Fruit fly (Drosophila melanogaster) whole organism, embryonic: Measurements from ENCODE around the gene Gsc.

ENCODE experiments used
- ATbp ChIP-seq: fragments of 200-800 bp; sonication (Bioruptor generic); optimal IDR thresholded peaks from 2 replicates; lab custom pipeline; 2017; ENCODE audit warnings: missing biosample characterization, mild to moderate bottlenecking, missing genetic modification characterization, missing genetic modification reagents
- Awh ChIP-seq: fragments of 200-800 bp; sonication (Bioruptor generic); IDR thresholded peaks from 2 replicates; pipeline ENCODE4, ENCODE4 v1.3.6; 2022; ENCODE audit warnings: missing biosample characterization, missing genetic modification characterization
- CG10959 ChIP-seq: fragments of 200-800 bp; sonication (Bioruptor generic); IDR thresholded peaks from 2 replicates; pipeline ENCODE4 v1.3.6; 2022; ENCODE audit warnings: missing biosample characterization, missing genetic modification characterization
- CG11247 ChIP-seq: fragments of 200-800 bp; sonication (Bioruptor generic); IDR thresholded peaks from 2 replicates; pipeline ENCODE4 v1.3.6; 2022; ENCODE audit warnings: missing biosample characterization, missing genetic modification characterization
- CG12071 ChIP-seq: fragments of 200-800 bp; sonication (Bioruptor generic); optimal IDR thresholded peaks from 3 replicates; lab custom pipeline; 2018; ENCODE audit warnings: missing biosample characterization, mild to moderate bottlenecking, missing genetic modification characterization
- CG12769 ChIP-seq: fragments of 200-800 bp; sonication (Bioruptor generic); optimal IDR thresholded peaks from 2 replicates; lab custom pipeline; 2019; ENCODE audit warnings: missing biosample characterization, mild to moderate bottlenecking, missing genetic modification characterization, moderate library complexity
- CG13296 ChIP-seq: fragments of 200-800 bp; sonication (Bioruptor generic); optimal IDR thresholded peaks from 3 replicates; lab custom pipeline; 2018; ENCODE audit warnings: missing biosample characterization, mild to moderate bottlenecking, missing genetic modification characterization
- CG13894 ChIP-seq: fragments of 200-800 bp; sonication (Bioruptor generic); optimal IDR thresholded peaks from 3 replicates; lab custom pipeline; 2018; ENCODE audit warnings: missing biosample characterization, mild to moderate bottlenecking, missing genetic modification characterization, moderate library complexity
- CG14667 ChIP-seq: fragments of 200-800 bp; sonication (Bioruptor generic); IDR thresholded peaks from 2 replicates; pipeline ENCODE4 v1.3.6; 2022; ENCODE audit warnings: missing biosample characterization, missing genetic modification characterization
- CG14965 ChIP-seq: fragments of 200-800 bp; sonication (Bioruptor generic); optimal IDR thresholded peaks from 2 replicates; lab custom pipeline; 2016; ENCODE audit warnings: missing biosample characterization, missing genetic modification characterization, borderline replicate concordance
- CG15011 ChIP-seq: fragments of 200-800 bp; sonication (Bioruptor generic); optimal IDR thresholded peaks from 3 replicates; lab custom pipeline; 2018; ENCODE audit warnings: missing biosample characterization, mild to moderate bottlenecking, missing genetic modification characterization
- CG17568 ChIP-seq: fragments of 200-800 bp; sonication (Bioruptor generic); optimal IDR thresholded peaks from 2 replicates; lab custom pipeline; 2018; ENCODE audit warnings: missing biosample characterization, mild to moderate bottlenecking, missing genetic modification characterization, moderate library complexity
- CG18011 ChIP-seq: fragments of 200-800 bp; sonication (Bioruptor generic); optimal IDR thresholded peaks from 2 replicates; lab custom pipeline; 2017; ENCODE audit warnings: missing biosample characterization, missing genetic modification characterization, mild to moderate bottlenecking, moderate library complexity, missing genotype
- CG18599 ChIP-seq: fragments of 200-800 bp; sonication (Bioruptor generic); optimal IDR thresholded peaks from 3 replicates; lab custom pipeline; 2017; ENCODE audit warnings: missing biosample characterization, missing genetic modification characterization, mild to moderate bottlenecking, moderate library complexity, missing genetic modification reagents
- CG2120 ChIP-seq: fragments of 200-800 bp; sonication (Bioruptor generic); optimal IDR thresholded peaks from 3 replicates; lab custom pipeline; 2016; ENCODE audit warnings: missing biosample characterization, missing genetic modification characterization
- CG31224 ChIP-seq: fragments of 200-800 bp; sonication (Bioruptor generic); IDR thresholded peaks from 2 replicates; pipeline ENCODE4 v1.3.6; 2022; ENCODE audit warnings: missing biosample characterization, missing genetic modification characterization
- CG34224 ChIP-seq: fragments of 200-800 bp; sonication (Bioruptor generic); IDR thresholded peaks from 3 replicates; pipeline ENCODE4 v1.3.6; 2022; ENCODE audit warnings: missing biosample characterization, missing genetic modification characterization; ENCODE audit not compliant: partially characterized antibody
- CG4360 ChIP-seq: fragments of 200-800 bp; sonication (Bioruptor generic); IDR thresholded peaks from 2 replicates; pipeline ENCODE4 v1.3.6; 2022; ENCODE audit warnings: missing biosample characterization, missing genetic modification characterization
- CG6175 ChIP-seq: fragments of 200-800 bp; sonication (Bioruptor generic); IDR thresholded peaks from 3 replicates; pipeline ENCODE4 v1.3.6; 2022; ENCODE audit warnings: missing biosample characterization, missing genetic modification characterization
- CG6813 ChIP-seq: fragments of 200-800 bp; sonication (Bioruptor generic); optimal IDR thresholded peaks from 2 replicates; lab custom pipeline; 2017; ENCODE audit warnings: missing biosample characterization, missing genetic modification characterization, mild to moderate bottlenecking, moderate library complexity, missing genetic modification reagents
- CG7745 ChIP-seq: fragments of 200-800 bp; sonication (Bioruptor generic); optimal IDR thresholded peaks from 2 replicates; lab custom pipeline; 2018; ENCODE audit warnings: missing biosample characterization, mild to moderate bottlenecking, missing genetic modification characterization, moderate library complexity
- CG8924 ChIP-seq: fragments of 200-800 bp; optimal IDR thresholded peaks from 3 replicates; lab custom pipeline; 2019; ENCODE audit warnings: missing biosample characterization, mild to moderate bottlenecking, missing genetic modification characterization, moderate library complexity
- CG9876 ChIP-seq: fragments of 200-800 bp; sonication (Bioruptor generic); optimal IDR thresholded peaks from 2 replicates; lab custom pipeline; 2016; ENCODE audit warnings: missing biosample characterization, missing genetic modification characterization
- Dbx ChIP-seq: fragments of 200-800 bp; sonication (Bioruptor generic); IDR thresholded peaks from 3 replicates; pipeline ENCODE4 v1.3.6; 2022; ENCODE audit warnings: missing biosample characterization, missing genetic modification characterization
- Eip74EF ChIP-seq, 2 experiments: fragments of 200-800 bp in 1 of 2; fragments of >200 bp in 1 of 2; sonication (Bioruptor generic) in 1 of 2; optimal IDR thresholded peaks; 2 replicates each; lab custom pipeline; 2017 to 2019; ENCODE audit warnings: missing biosample characterization in 2 of 2, missing genetic modification characterization in 2 of 2, mild to moderate bottlenecking in 1 of 2, moderate library complexity in 1 of 2
- Ets65A ChIP-seq: fragments of 200-800 bp; sonication (Bioruptor generic); peaks from one replicate; lab custom pipeline; 2016; ENCODE audit warnings: missing biosample characterization, missing genetic modification characterization
- Hand ChIP-seq: fragments of 200-800 bp; sonication (Bioruptor generic); optimal IDR thresholded peaks from 2 replicates; lab custom pipeline; 2017; ENCODE audit warnings: mild to moderate bottlenecking, missing biosample characterization, missing genetic modification reagents, missing genetic modification characterization
- MESR4 ChIP-seq: fragments of 200-800 bp; sonication (Bioruptor generic); optimal IDR thresholded peaks from 2 replicates; lab custom pipeline; 2018; ENCODE audit warnings: missing biosample characterization, mild to moderate bottlenecking, missing genetic modification characterization, moderate library complexity
- NFAT ChIP-seq: fragments of 200-800 bp; sonication (Bioruptor generic); IDR thresholded peaks from 2 replicates; pipeline ENCODE4 v1.3.6; 2022; ENCODE audit warnings: missing biosample characterization, missing genetic modification characterization
- Nf-YC ChIP-seq: fragments of 200-800 bp; optimal IDR thresholded peaks from 3 replicates; lab custom pipeline; 2019; ENCODE audit warnings: missing biosample characterization, mild to moderate bottlenecking, missing genetic modification characterization, moderate library complexity
- Rfx ChIP-seq: fragments of 200-800 bp; sonication (Bioruptor generic); IDR thresholded peaks from 2 replicates; pipeline ENCODE4 v1.3.6; 2022; ENCODE audit warnings: missing biosample characterization, missing genetic modification characterization
- TFAM ChIP-seq: fragments of 200-800 bp; sonication (Bioruptor generic); optimal IDR thresholded peaks from 2 replicates; lab custom pipeline; 2017; ENCODE audit warnings: missing biosample characterization, missing genetic modification characterization, inconsistent platforms
- Vsx1 ChIP-seq: fragments of 200-800 bp; sonication (Bioruptor generic); optimal IDR thresholded peaks from 2 replicates; lab custom pipeline; 2017; ENCODE audit warnings: missing biosample characterization, mild to moderate bottlenecking, missing genetic modification characterization, missing genetic modification reagents
- ab ChIP-seq: fragments of 200-800 bp; sonication (Bioruptor generic); optimal IDR thresholded peaks from 2 replicates; lab custom pipeline; 2016; ENCODE audit warnings: missing biosample characterization, missing genetic modification characterization
- bbx ChIP-seq: fragments of 200-800 bp; sonication (Bioruptor generic); IDR thresholded peaks from 2 replicates; pipeline ENCODE4 v1.3.6; 2022; ENCODE audit warnings: missing biosample characterization, missing genetic modification characterization; ENCODE audit not compliant: partially characterized antibody
- fd3F ChIP-seq: fragments of 200-800 bp; sonication (Bioruptor generic); optimal IDR thresholded peaks from 2 replicates; lab custom pipeline; 2018; ENCODE audit warnings: missing biosample characterization, mild to moderate bottlenecking, missing genetic modification characterization, moderate library complexity
- fru ChIP-seq: fragments of >200 bp; optimal IDR thresholded peaks from 2 replicates; lab custom pipeline; 2017
- gcm2 ChIP-seq: fragments of 200-800 bp; sonication (Bioruptor generic); optimal IDR thresholded peaks from 2 replicates; lab custom pipeline; 2016; ENCODE audit warnings: missing biosample characterization, missing genetic modification characterization
- gsb ChIP-seq: fragments of 200-800 bp; sonication (Bioruptor generic); IDR thresholded peaks from 2 replicates; pipeline ENCODE4 v1.3.6; 2022; ENCODE audit warnings: missing biosample characterization, missing genetic modification characterization
- h ChIP-seq: fragments of >200 bp; optimal IDR thresholded peaks from 2 replicates; lab custom pipeline; 2017
- jumu ChIP-seq: fragments of 200-800 bp; sonication (Bioruptor generic); optimal IDR thresholded peaks from 3 replicates; lab custom pipeline; 2016; ENCODE audit warnings: missing biosample characterization, missing genetic modification characterization
- lov ChIP-seq, 2 experiments: fragments of 200-800 bp in 1 of 2; fragments of >200 bp in 1 of 2; sonication (Bioruptor generic) in 1 of 2; IDR thresholded peaks in 1 of 2; optimal IDR thresholded peaks in 1 of 2; 2 replicates in 1 of 2; 3 replicates in 1 of 2; pipeline versions ENCODE4 v1.3.6 to Lab custom; 2017 to 2022; ENCODE audit warnings: missing biosample characterization in 1 of 2, missing genetic modification characterization in 1 of 2
- prd ChIP-seq, 3 experiments: fragments of >200 bp in 2 of 3; fragments of 200-800 bp in 1 of 3; sonication (Bioruptor generic) in 1 of 3; optimal IDR thresholded peaks in 2 of 3; IDR thresholded peaks in 1 of 3; 2 replicates in 2 of 3; 3 replicates in 1 of 3; pipeline versions ENCODE4 v1.3.6 to Lab custom; 2017 to 2022; ENCODE audit warnings: missing biosample characterization in 1 of 3, missing genetic modification characterization in 1 of 3
- sd ChIP-seq: fragments of 200-800 bp; sonication (Bioruptor generic); optimal IDR thresholded peaks from 3 replicates; lab custom pipeline; 2018; ENCODE audit warnings: missing biosample characterization, mild to moderate bottlenecking, missing genetic modification characterization, moderate library complexity
- tap ChIP-seq: fragments of 200-800 bp; optimal IDR thresholded peaks from 3 replicates; lab custom pipeline; 2019; ENCODE audit warnings: missing biosample characterization, mild to moderate bottlenecking, missing genetic modification characterization, moderate library complexity
- tgo ChIP-seq: fragments of 200-800 bp; sonication (Bioruptor generic); IDR thresholded peaks from 3 replicates; pipeline ENCODE4 v1.3.6; 2022; ENCODE audit warnings: missing biosample characterization, missing genetic modification characterization
- vnd ChIP-seq: fragments of 200-800 bp; sonication (Bioruptor generic); IDR thresholded peaks from 3 replicates; pipeline ENCODE4 v1.3.6; 2022; ENCODE audit warnings: missing biosample characterization, missing genetic modification characterization; ENCODE audit not compliant: partially characterized antibody
- vvl ChIP-seq: fragments of 200-800 bp; sonication (Bioruptor generic); IDR thresholded peaks from 2 replicates; pipeline ENCODE4 v1.3.6; 2022; ENCODE audit warnings: missing biosample characterization, missing genetic modification characterization
- zfh2 ChIP-seq: fragments of 200-800 bp; sonication (Bioruptor generic); optimal IDR thresholded peaks from 2 replicates; lab custom pipeline; 2016; ENCODE audit warnings: missing biosample characterization, missing genetic modification characterization

The Gsc gene

DNA sequence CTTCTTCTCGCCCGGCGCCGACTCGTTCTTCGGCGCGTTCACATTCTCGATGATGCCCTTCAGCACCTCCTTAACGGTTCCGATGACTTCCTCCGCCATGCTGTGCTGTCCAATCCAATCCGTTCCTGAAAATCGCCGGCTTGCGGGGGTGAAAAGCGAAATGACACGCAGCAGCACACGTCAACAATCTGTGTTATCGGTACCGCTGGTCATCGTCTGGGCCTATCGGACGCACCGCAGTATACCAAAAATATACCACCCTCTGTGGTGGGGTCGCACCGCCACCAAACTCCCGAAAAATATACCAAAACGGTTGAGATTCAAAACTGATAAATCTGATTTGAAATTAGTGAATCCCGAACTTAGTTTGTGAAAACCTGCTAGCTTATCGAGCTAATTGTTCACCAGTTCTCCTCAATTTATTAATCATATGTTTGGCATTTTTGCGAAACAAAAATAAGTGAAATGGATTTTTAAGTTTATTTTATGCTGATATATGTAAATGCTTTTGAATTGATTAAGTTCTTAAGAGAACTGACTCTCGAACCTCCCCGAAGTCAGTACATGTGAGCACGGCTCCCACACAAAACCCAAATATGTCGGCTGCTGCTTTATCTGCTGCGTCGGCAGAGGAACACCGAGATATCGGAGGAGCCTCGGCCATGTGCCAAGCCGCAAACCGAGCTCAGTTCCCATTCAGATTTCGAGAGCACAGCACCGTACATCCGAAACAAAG is 49.9 kb downstream of the Gsc start, which contains the start of the genes Spp and nAChRbeta3 (continued):
- no peak for TF ChIP-seq NFAT (GFP tag; lab: Robert Waterston, UW)
- 0 out of 2 replicates have a peak, but pooled peaks have one; percentile 12 for TF ChIP-seq vvl (GFP tag; lab: Robert Waterston, UW)
- no peak for TF ChIP-seq CG18011
- TF ChIP-seq sd (tag; lab: Kevin White, UChicago): no peak
- no peak for TF ChIP-seq CG11247 (GFP tag; lab: Robert Waterston, UW)
- TF ChIP-seq h (lab: Kevin White, UChicago): no peak
- TF ChIP-seq CG17568: no peak
- no peak for TF ChIP-seq CG18599 (GFP tag; lab: Kevin White, UChicago)
- TF ChIP-seq CG4360: no peak
- TF ChIP-seq CG13296 (GFP tag; lab: Kevin White, UChicago): no peak
- peak; percentile 20 for TF ChIP-seq Nf-YC (tag; lab: Kevin White, UChicago)
- TF ChIP-seq Vsx1 (GFP tag; lab: Kevin White, UChicago): no peak
- no peak for TF ChIP-seq CG7745 (tag; lab: Kevin White, UChicago)
- TF ChIP-seq CG15011 (GFP tag; lab: Kevin White, UChicago): no peak
- no peak for TF ChIP-seq CG12071 (GFP tag; lab: Kevin White, UChicago)
- TF ChIP-seq bbx (GFP tag; lab: Robert Waterston, UW): peak; percentile 68
- TF ChIP-seq prd (optimal IDR thresholded peaks at IDR 0.05; lab: Kevin White, UChicago): no peak
- no peak for TF ChIP-seq prd (GFP tag; IDR thresholded peaks at IDR 0.05; lab: Robert Waterston, UW)
- no peak for TF ChIP-seq TFAM
- TF ChIP-seq vnd: no peak
- no peak for TF ChIP-seq jumu (GFP tag; lab: Kevin White, UChicago)
- no peak for TF ChIP-seq Eip74EF (GFP tag; optimal IDR thresholded peaks at IDR 0.05; lab: Kevin White, UChicago)
- TF ChIP-seq fru (lab: Kevin White, UChicago): no peak
- no peak for TF ChIP-seq Hand (GFP tag; lab: Kevin White, UChicago)
- no peak for TF ChIP-seq zfh2 (GFP tag; lab: Kevin White, UChicago)
- TF ChIP-seq ATbp: no peak
- TF ChIP-seq Dbx: no peak
- TF ChIP-seq gsb: no peak
- no peak for TF ChIP-seq lov (optimal IDR thresholded peaks at IDR 0.05; lab: Kevin White, UChicago)
- TF ChIP-seq lov (GFP tag; IDR thresholded peaks at IDR 0.05; lab: Robert Waterston, UW): no peak
- TF ChIP-seq CG9876 (GFP tag; lab: Kevin White, UChicago): no peak
- no peak for TF ChIP-seq gcm2 (GFP tag; lab: Kevin White, UChicago)
- TF ChIP-seq CG2120 (GFP tag; lab: Kevin White, UChicago): no peak
- TF ChIP-seq CG31224: no peak
- TF ChIP-seq fd3F: no peak
- no peak for TF ChIP-seq tap
- peak; percentile 61 for TF ChIP-seq CG34224 (GFP tag; lab: Robert Waterston, UW)
- no peak for TF ChIP-seq CG6175 (GFP tag; lab: Robert Waterston, UW)
- no peak for TF ChIP-seq CG13894
- TF ChIP-seq Rfx (GFP tag; lab: Robert Waterston, UW): no peak
- TF ChIP-seq CG6813 (GFP tag; lab: Kevin White, UChicago): no peak
- TF ChIP-seq CG14667 (GFP tag; lab: Robert Waterston, UW): no peak
- no peak for TF ChIP-seq Awh
- TF ChIP-seq MESR4 (GFP tag; lab: Kevin White, UChicago): peak; percentile 89
- no peak for TF ChIP-seq tgo (GFP tag; lab: Robert Waterston, UW)
- TF ChIP-seq CG8924 (tag; lab: Kevin White, UChicago): no peak
- no peak for TF ChIP-seq ab
- no peak for TF ChIP-seq CG14965 (GFP tag; lab: Kevin White, UChicago)
- TF ChIP-seq CG12769 (tag; lab: Kevin White, UChicago): no peak
- no peak for TF ChIP-seq Ets65A
- TF ChIP-seq CG10959 (GFP tag; lab: Robert Waterston, UW): no peak
